Worm (Caenorhabditis elegans) whole organism, young adult: Measurements from ENCODE around the gene F10A3.17.

Source experiments
- B0336.3 ChIP-seq: fragments of 200-800 bp; sonication (Bioruptor generic); IDR thresholded peaks from 2 replicates; pipeline ENCODE4 v1.3.6; 2022; ENCODE audit warnings: missing genetic modification characterization, missing compliant biosample characterization
- athp-1 ChIP-seq: sonication (generic microtip); optimal IDR thresholded peaks from 2 replicates; lab custom pipeline; 2017; ENCODE audit warnings: mild to moderate bottlenecking, missing genetic modification characterization, missing compliant biosample characterization
- bed-1 ChIP-seq: fragments of 200-800 bp; sonication (Bioruptor generic); IDR thresholded peaks from 2 replicates; pipeline ENCODE4 v1.3.6; 2022; ENCODE audit warnings: missing genetic modification reagents, missing genetic modification characterization, missing compliant biosample characterization
- ccch-3 ChIP-seq: fragments of 200-800 bp; sonication (Bioruptor generic); optimal IDR thresholded peaks from 2 replicates; lab custom pipeline; 2018; ENCODE audit warnings: mild to moderate bottlenecking, missing genetic modification characterization, missing compliant biosample characterization
- ceh-100 ChIP-seq: fragments of 200-800 bp; sonication (Bioruptor generic); IDR thresholded peaks from 2 replicates; pipeline ENCODE4 v1.3.6; 2022; ENCODE audit warnings: missing genetic modification reagents, missing genetic modification characterization, missing compliant biosample characterization
- snpc-3.4 ChIP-seq: sonication (generic microtip); optimal IDR thresholded peaks from 2 replicates; lab custom pipeline; 2017; ENCODE audit warnings: missing genetic modification characterization, mild to moderate bottlenecking, missing compliant biosample characterization, antibody characterized with exemption, moderate library complexity, missing genotype, missing genetic modification reagents

ce11 chrV:16182918-16183317, 23.4 kb upstream of the F10A3.17 start, which contains the start of gene srh-277:
- TF ChIP-seq ceh-100 (GFP tag; lab: Robert Waterston, UW) = no peak
- no peak for TF ChIP-seq B0336.3
- TF ChIP-seq snpc-3.4 (tag; lab: Kevin White, UChicago) = no peak
- no peak for TF ChIP-seq bed-1 (GFP tag; lab: Robert Waterston, UW)
- TF ChIP-seq ccch-3 (GFP tag; lab: Kevin White, UChicago) = no peak
- TF ChIP-seq athp-1 (tag; lab: Kevin White, UChicago) = no peak
